Worm (Caenorhabditis elegans) whole organism, early embryonic: ENCODE measurements around the gene K09E2.1.

Experiments used
- B0310.2 ChIP-seq: sonication (generic microtip); optimal IDR thresholded peaks from 2 replicates; lab custom pipeline; 2016; ENCODE audit warnings: mild to moderate bottlenecking, missing genetic modification characterization, missing compliant biosample characterization
- F13C5.2 ChIP-seq: sonication (generic microtip); optimal IDR thresholded peaks from 2 replicates; lab custom pipeline; 2017; ENCODE audit warnings: mild to moderate bottlenecking, missing genetic modification characterization, inconsistent platforms, missing compliant biosample characterization
- aly-1 ChIP-seq: sonication (generic microtip); optimal IDR thresholded peaks from 2 replicates; lab custom pipeline; 2016; ENCODE audit warnings: missing genetic modification characterization, missing compliant biosample characterization
- ama-1 ChIP-seq: fragments of 150-350 bp; optimal IDR thresholded peaks from 2 replicates; lab custom pipeline; 2014
- hmbx-1 ChIP-seq: sonication (generic microtip); optimal IDR thresholded peaks from 2 replicates; lab custom pipeline; 2016; ENCODE audit warnings: mild to moderate bottlenecking, missing genetic modification characterization, missing compliant biosample characterization
- hmg-4 ChIP-seq: fragments of 200-800 bp; sonication (Bioruptor generic); optimal IDR thresholded peaks from 2 replicates; lab custom pipeline; 2018; ENCODE audit warnings: mild to moderate bottlenecking, missing genetic modification characterization, missing compliant biosample characterization
- hnd-1 ChIP-seq: sonication (generic microtip); optimal IDR thresholded peaks from 2 replicates; lab custom pipeline; 2016; ENCODE audit warnings: missing genetic modification characterization, missing compliant biosample characterization
- pes-1 ChIP-seq: fragments of 200-800 bp; sonication (Bioruptor generic); IDR thresholded peaks from 2 replicates; pipeline ENCODE4 v1.3.6; 2022; ENCODE audit warnings: missing genetic modification reagents, missing genetic modification characterization, missing compliant biosample characterization
- scrt-1 ChIP-seq: fragments of 200-800 bp; sonication (Bioruptor generic); IDR thresholded peaks from 2 replicates; pipeline ENCODE4 v1.3.6; 2022; ENCODE audit warnings: missing genetic modification characterization, missing compliant biosample characterization
- tbx-11 ChIP-seq: fragments of 200-800 bp; sonication (Bioruptor generic); IDR thresholded peaks from 2 replicates; pipeline ENCODE4 v1.3.6; 2022; ENCODE audit warnings: missing genetic modification characterization, missing compliant biosample characterization
- tra-4 ChIP-seq: sonication (generic microtip); optimal IDR thresholded peaks from 2 replicates; lab custom pipeline; 2017; ENCODE audit warnings: missing genetic modification characterization, missing compliant biosample characterization

ce11 chrX:8721273-8721672, 39.6 kb downstream of the K09E2.1 start:
- no peak for TF ChIP-seq ama-1
- TF ChIP-seq pes-1: no peak
- TF ChIP-seq hmbx-1 (tag; lab: Kevin White, UChicago): no peak
- TF ChIP-seq aly-1 (tag; lab: Kevin White, UChicago): no peak
- no peak for TF ChIP-seq hmg-4 (GFP tag; lab: Kevin White, UChicago)
- TF ChIP-seq hnd-1: no peak
- TF ChIP-seq scrt-1 (GFP tag; lab: Robert Waterston, UW): no peak
- TF ChIP-seq tbx-11: no peak
- TF ChIP-seq B0310.2: no peak
- TF ChIP-seq F13C5.2 (tag; lab: Kevin White, UChicago): no peak
- TF ChIP-seq tra-4: no peak
